Fruit fly (Drosophila melanogaster) Kc167 (cell line): ENCODE data around the gene CG32982.

ENCODE experiments used
- Myc ChIP-seq: fragments of >200 bp; optimal IDR thresholded peaks from 2 replicates; lab custom pipeline; 2017; ENCODE audit warnings: missing external identifiers
- Sin3A ChIP-seq: fragments of >200 bp; optimal IDR thresholded peaks from 2 replicates; lab custom pipeline; 2018; ENCODE audit warnings: missing external identifiers
- h ChIP-seq: fragments of >200 bp; optimal IDR thresholded peaks from 3 replicates; lab custom pipeline; 2018; ENCODE audit warnings: missing external identifiers
- insv ChIP-seq: fragments of >200 bp; optimal IDR thresholded peaks from 3 replicates; lab custom pipeline; 2018; ENCODE audit warnings: missing external identifiers
- psq ChIP-seq: fragments of >200 bp; optimal IDR thresholded peaks from 2 replicates; lab custom pipeline; 2017; ENCODE audit warnings: missing external identifiers
- ttk ChIP-seq: sonication (Bioruptor generic); optimal IDR thresholded peaks from 2 replicates; lab custom pipeline; 2017; ENCODE audit warnings: missing external identifiers

CG32982 gene

dm6 chr2L:9160090-9160489 is 34.6 kb downstream of the CG32982 start:
- no peak for TF ChIP-seq Myc

- TF ChIP-seq ttk (lab: Kevin White, UChicago) (no peak), psq (lab: Kevin White, UChicago) (no peak), Sin3A (lab: Kevin White, UChicago) (no peak), h (lab: Kevin White, UChicago) (no peak), insv (lab: Kevin White, UChicago) (no peak)
Measured at dm6 chr2L:9163935-9164334, 38.4 kb downstream of the CG32982 start, which contains the start of gene CG13108. TSS of gene CG13108 (plus strand) at chr2L:9164235.

dm6 chr2L:9164797-9165196 is 39.3 kb downstream of the CG32982 start:
- TF ChIP-seq Sin3A (lab: Kevin White, UChicago), result no peak

- TF ChIP-seq insv (lab: Kevin White, UChicago), result no peak
- TF ChIP-seq psq (lab: Kevin White, UChicago), result no peak
- no peak for TF ChIP-seq Sin3A (lab: Kevin White, UChicago)
- no peak for TF ChIP-seq h (lab: Kevin White, UChicago)
- TF ChIP-seq Myc, result no peak
- no peak for TF ChIP-seq ttk (lab: Kevin White, UChicago)
Measured at dm6 chr2L:9166399-9166980, 41.0 kb downstream of the CG32982 start, which contains the start of the genes CG9586 and tai. TSS of gene CG9586 (minus strand) at chr2L:9166514. TSS of gene tai (plus strand) at chr2L:9166778.

dm6 chr2L:9167001-9167400 is 41.5 kb downstream of the CG32982 start:
- TF ChIP-seq Sin3A (lab: Kevin White, UChicago) (no peak), h (lab: Kevin White, UChicago) (no peak), Myc (no peak), ttk (lab: Kevin White, UChicago) (no peak), psq (lab: Kevin White, UChicago) (no peak), insv (lab: Kevin White, UChicago) (no peak)

dm6 chr2L:9168014-9168651 is 42.6 kb downstream of the CG32982 start:
- TF ChIP-seq ttk (lab: Kevin White, UChicago) (no peak), h (lab: Kevin White, UChicago) (no peak), Myc (no peak), insv (lab: Kevin White, UChicago) (no peak), psq (lab: Kevin White, UChicago) (no peak), Sin3A (lab: Kevin White, UChicago) (no peak)

- TF ChIP-seq psq (lab: Kevin White, UChicago), result no peak
- TF ChIP-seq insv (lab: Kevin White, UChicago), result no peak
- TF ChIP-seq ttk (lab: Kevin White, UChicago), result no peak
- TF ChIP-seq h (lab: Kevin White, UChicago), result no peak
- no peak for TF ChIP-seq Myc
- TF ChIP-seq Sin3A (lab: Kevin White, UChicago), result no peak
Measured at dm6 chr2L:9172866-9173265, 47.3 kb downstream of the CG32982 start.

dm6 chr2L:9173343-9173742 is 47.8 kb downstream of the CG32982 start:
- TF ChIP-seq h (lab: Kevin White, UChicago) (no peak), insv (lab: Kevin White, UChicago) (no peak), ttk (lab: Kevin White, UChicago) (no peak), Myc (no peak), Sin3A (lab: Kevin White, UChicago) (no peak), psq (lab: Kevin White, UChicago) (no peak)

dm6 chr2L:9173857-9174593 is 48.5 kb downstream of the CG32982 start:
- TF ChIP-seq Myc, result no peak

dm6 chr2L:9175172-9175571 is 49.6 kb downstream of the CG32982 start:
- TF ChIP-seq psq (lab: Kevin White, UChicago), result no peak
- no peak for TF ChIP-seq insv (lab: Kevin White, UChicago)
- no peak for TF ChIP-seq Sin3A (lab: Kevin White, UChicago)

dm6 chr2L:9176114-9176553 is 50.6 kb downstream of the CG32982 start:
- no peak for TF ChIP-seq Myc
- no peak for TF ChIP-seq Sin3A (lab: Kevin White, UChicago)
- no peak for TF ChIP-seq psq (lab: Kevin White, UChicago)
- TF ChIP-seq h (lab: Kevin White, UChicago), result no peak
- no peak for TF ChIP-seq insv (lab: Kevin White, UChicago)
- TF ChIP-seq ttk (lab: Kevin White, UChicago), result no peak

dm6 chr2L:9176791-9177190 is 51.3 kb downstream of the CG32982 start:
- no peak for TF ChIP-seq ttk (lab: Kevin White, UChicago)
